Worm (Caenorhabditis elegans) whole organism, young adult: Measurements from ENCODE around the gene C05D9.7.

Experiments used
- B0336.3 ChIP-seq: fragments of 200-800 bp; sonication (Bioruptor generic); IDR thresholded peaks from 2 replicates; pipeline ENCODE4 v1.3.6; 2022; ENCODE audit warnings: missing genetic modification characterization, missing compliant biosample characterization
- F10E7.11 ChIP-seq: sonication (generic microtip); optimal IDR thresholded peaks from 2 replicates; lab custom pipeline; 2017; ENCODE audit warnings: mild to moderate bottlenecking, missing genetic modification characterization, moderate library complexity, missing compliant biosample characterization
- F23B12.7 ChIP-seq: sonication (generic microtip); optimal IDR thresholded peaks from 2 replicates; lab custom pipeline; 2017; ENCODE audit warnings: missing genetic modification characterization, mild to moderate bottlenecking, missing compliant biosample characterization, antibody characterized with exemption, moderate library complexity; ENCODE audit not compliant: insufficient read depth
- Y53F4B.3 ChIP-seq: fragments of 200-800 bp; sonication (Bioruptor generic); IDR thresholded peaks from 2 replicates; pipeline ENCODE4 v1.3.6; 2022; ENCODE audit warnings: missing genetic modification reagents, missing genetic modification characterization, missing compliant biosample characterization
- attf-5 ChIP-seq: fragments of 200-800 bp; sonication (Bioruptor generic); optimal IDR thresholded peaks from 2 replicates; lab custom pipeline; 2018; ENCODE audit warnings: mild to moderate bottlenecking, missing genetic modification characterization, missing compliant biosample characterization
- ccch-3 ChIP-seq: fragments of 200-800 bp; sonication (Bioruptor generic); optimal IDR thresholded peaks from 2 replicates; lab custom pipeline; 2018; ENCODE audit warnings: mild to moderate bottlenecking, missing genetic modification characterization, missing compliant biosample characterization
- cebp-1 ChIP-seq, 2 experiments: fragments of 200-800 bp in 1 of 2; sonication (Bioruptor generic) in 1 of 2; sonication (generic microtip) in 1 of 2; IDR thresholded peaks in 1 of 2; optimal IDR thresholded peaks in 1 of 2; 2 replicates each; pipeline versions ENCODE4 v1.3.6 to Lab custom; 2017 to 2022; ENCODE audit warnings: missing compliant biosample characterization in 2 of 2, missing genetic modification characterization in 2 of 2, mild to moderate bottlenecking in 1 of 2, missing genetic modification reagents in 1 of 2, moderate library complexity in 1 of 2
- cebp-2 ChIP-seq: fragments of 200-800 bp; sonication (Bioruptor generic); IDR thresholded peaks from 2 replicates; pipeline ENCODE4 v1.3.6; 2022; ENCODE audit warnings: missing genetic modification characterization, missing compliant biosample characterization
- ceh-27 ChIP-seq: fragments of 200-800 bp; sonication (Bioruptor generic); optimal IDR thresholded peaks from 2 replicates; lab custom pipeline; 2018; ENCODE audit warnings: mild to moderate bottlenecking, missing genetic modification characterization, moderate library complexity, missing compliant biosample characterization
- ceh-58 ChIP-seq: fragments of 200-800 bp; sonication (Bioruptor generic); IDR thresholded peaks from 2 replicates; pipeline ENCODE4 v1.3.6; 2022; ENCODE audit warnings: missing genetic modification characterization, missing compliant biosample characterization
- ceh-91 ChIP-seq: fragments of 200-800 bp; sonication (Bioruptor generic); IDR thresholded peaks from 2 replicates; pipeline ENCODE4 v1.3.6; 2022; ENCODE audit warnings: missing genetic modification reagents, missing genetic modification characterization, missing compliant biosample characterization
- die-1 ChIP-seq: sonication (generic microtip); optimal IDR thresholded peaks from 2 replicates; lab custom pipeline; 2016; ENCODE audit warnings: missing genotype, mild to moderate bottlenecking, missing genetic modification characterization, missing compliant biosample characterization
- dox-1 ChIP-seq: fragments of 200-800 bp; sonication (Bioruptor generic); IDR thresholded peaks from 2 replicates; pipeline ENCODE4 v1.3.6; 2022; ENCODE audit warnings: missing genetic modification reagents, missing genetic modification characterization, missing compliant biosample characterization
- dpff-1 ChIP-seq: sonication (generic microtip); optimal IDR thresholded peaks from 2 replicates; lab custom pipeline; 2017; ENCODE audit warnings: mild to moderate bottlenecking, missing genetic modification characterization, missing compliant biosample characterization
- egrh-3 ChIP-seq: fragments of 200-800 bp; sonication (Bioruptor generic); IDR thresholded peaks from 2 replicates; pipeline ENCODE4 v1.3.6; 2022; ENCODE audit warnings: missing genetic modification reagents, missing genetic modification characterization, missing compliant biosample characterization
- hlh-12 ChIP-seq: sonication (generic microtip); optimal IDR thresholded peaks from 2 replicates; lab custom pipeline; 2016; ENCODE audit warnings: missing genetic modification characterization, missing compliant biosample characterization
- hmg-1.2 ChIP-seq: fragments of 200-800 bp; sonication (Bioruptor generic); IDR thresholded peaks from 2 replicates; pipeline ENCODE4 v1.3.6; 2022; ENCODE audit warnings: missing genetic modification reagents, missing genetic modification characterization, missing compliant biosample characterization
- let-607 ChIP-seq, 2 experiments: fragments of 200-800 bp in 1 of 2; sonication (Bioruptor generic) in 1 of 2; sonication (generic microtip) in 1 of 2; optimal IDR thresholded peaks; 2 replicates each; lab custom pipeline; 2016 to 2018; ENCODE audit warnings: mild to moderate bottlenecking in 2 of 2, missing compliant biosample characterization in 2 of 2, missing genetic modification characterization in 2 of 2, moderate library complexity in 2 of 2, missing genotype in 1 of 2
- lin-40 ChIP-seq: sonication (generic microtip); optimal IDR thresholded peaks from 2 replicates; lab custom pipeline; 2016; ENCODE audit warnings: missing genetic modification characterization, mild to moderate bottlenecking, missing compliant biosample characterization, missing genotype, missing genetic modification reagents
- mcd-1 ChIP-seq: fragments of 200-800 bp; sonication (Bioruptor generic); IDR thresholded peaks from 2 replicates; pipeline ENCODE4 v1.3.6; 2022; ENCODE audit warnings: missing genetic modification reagents, missing genetic modification characterization, missing compliant biosample characterization
- mxl-1 ChIP-seq: sonication (generic microtip); optimal IDR thresholded peaks from 2 replicates; lab custom pipeline; 2016; ENCODE audit warnings: missing genetic modification characterization, missing compliant biosample characterization
- nhr-80 ChIP-seq: sonication (generic microtip); optimal IDR thresholded peaks from 2 replicates; lab custom pipeline; 2016; ENCODE audit warnings: missing genetic modification characterization, missing compliant biosample characterization
- pbrm-1 ChIP-seq: fragments of 200-800 bp; sonication (Bioruptor generic); IDR thresholded peaks from 2 replicates; pipeline ENCODE4 v1.3.6; 2022; ENCODE audit warnings: missing genetic modification reagents, missing genetic modification characterization, missing compliant biosample characterization
- pha-4 ChIP-seq: fragments of 150-350 bp; sonication (generic microtip); optimal IDR thresholded peaks from 2 replicates; lab custom pipeline; 2014; ENCODE audit warnings: missing biosample characterization, missing genetic modification reagents, missing genetic modification characterization
- snpc-1.3 ChIP-seq: sonication (generic microtip); optimal IDR thresholded peaks from 2 replicates; lab custom pipeline; 2017; ENCODE audit warnings: missing genetic modification characterization, mild to moderate bottlenecking, missing compliant biosample characterization, antibody characterized with exemption, moderate library complexity, missing genotype, missing genetic modification reagents; ENCODE audit not compliant: insufficient read depth
- snpc-4 ChIP-seq, 5 experiments: fragments of 150-350 bp in 1 of 5; sonication (generic microtip) in 4 of 5; optimal IDR thresholded peaks; 2 replicates each; lab custom pipeline; 2014 to 2018; ENCODE audit warnings: missing genetic modification characterization in 5 of 5, missing biosample characterization in 3 of 5, antibody characterized with exemption in 2 of 5, mild to moderate bottlenecking in 2 of 5, missing compliant biosample characterization in 2 of 5, missing genotype in 2 of 5, moderate library complexity in 2 of 5, missing genetic modification reagents in 1 of 5
- tbp1 ChIP-seq: fragments of 200-800 bp; sonication (Bioruptor generic); optimal IDR thresholded peaks from 2 replicates; lab custom pipeline; 2018; ENCODE audit warnings: mild to moderate bottlenecking, missing genetic modification characterization, missing compliant biosample characterization
- tbx-9 ChIP-seq: sonication (generic microtip); optimal IDR thresholded peaks from 2 replicates; lab custom pipeline; 2016; ENCODE audit warnings: borderline replicate concordance, missing genetic modification characterization, inconsistent platforms, missing compliant biosample characterization
- zfh-2 ChIP-seq: fragments of 200-800 bp; sonication (Bioruptor generic); conservative IDR thresholded peaks from 2 replicates; pipeline ENCODE4 v1.3.6; 2022; ENCODE audit warnings: missing genetic modification reagents, missing genetic modification characterization, missing compliant biosample characterization
- ztf-3 ChIP-seq: fragments of 200-800 bp; sonication (Bioruptor generic); optimal IDR thresholded peaks from 2 replicates; lab custom pipeline; 2018; ENCODE audit warnings: mild to moderate bottlenecking, missing genetic modification characterization, missing compliant biosample characterization

C05D9.7 gene

DNA sequence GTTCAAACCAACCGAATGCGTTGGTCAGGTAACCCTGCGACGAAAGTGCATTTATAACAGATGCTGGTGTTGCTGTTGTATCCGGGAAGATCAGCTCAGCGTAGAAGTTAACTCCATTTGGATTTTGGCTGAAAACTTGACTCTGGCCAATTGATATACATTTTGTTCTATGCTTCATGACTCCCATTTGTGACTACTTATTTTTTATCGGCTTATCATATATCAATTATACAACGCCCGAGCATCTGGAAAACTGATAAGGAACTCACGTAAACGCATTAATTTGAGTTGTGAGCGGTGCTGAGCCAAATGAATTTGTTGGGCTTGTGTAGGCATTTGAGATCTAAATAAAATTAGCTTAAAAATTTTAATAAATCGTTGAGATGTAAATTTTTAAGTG is 28.2 kb upstream of the C05D9.7 start:
- TF ChIP-seq dox-1 (0 out of 2 replicates have a peak, but pooled peaks have one; percentile 7), ztf-3 (GFP tag; lab: Kevin White, UChicago) (no peak)

DNA sequence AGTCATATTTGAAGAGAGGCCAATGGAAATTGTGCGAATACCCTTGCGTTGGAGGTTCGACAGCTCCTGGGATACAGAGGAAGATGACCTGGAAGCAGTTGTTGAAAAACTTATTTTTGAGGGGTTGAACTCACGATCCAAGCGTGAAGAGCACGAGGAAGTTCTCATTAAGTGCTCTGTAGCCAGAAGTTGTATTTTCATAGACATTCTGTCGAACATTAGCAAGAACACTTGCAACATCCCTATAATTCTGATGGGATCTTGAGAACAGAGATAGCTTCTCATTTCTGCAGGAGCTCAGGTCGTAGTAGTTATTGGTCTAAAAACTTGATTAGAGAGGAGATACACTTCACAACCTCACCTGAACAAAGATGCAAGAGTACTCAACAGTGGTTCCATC is 22.4 kb upstream of the C05D9.7 start:
- TF ChIP-seq cebp-2 (GFP tag; lab: Robert Waterston, UW) (no peak), Y53F4B.3 (no peak), die-1 (tag; lab: Kevin White, UChicago) (no peak)

ce11 chrX:1128503-1129036 is 9.4 kb upstream of the C05D9.7 start, which contains the start of gene snx-1:
snx-1 (plus strand) TSS chrX:1128986.
- TF ChIP-seq mxl-1 (tag; lab: Kevin White, UChicago) (no peak), hmg-1.2 (GFP tag; lab: Robert Waterston, UW) (peak; percentile 40; the same call in 1 of the 2 replicates), pha-4 (peak; percentile 5), F23B12.7 (tag; lab: Kevin White, UChicago) (no peak), snpc-4 (GFP tag; optimal IDR thresholded peaks at IDR 0.05; lab: Kevin White, UChicago) (no peak), snpc-4 (tag; optimal IDR thresholded peaks at IDR 0.05; lab: Kevin White, UChicago) (peak in 2 of 4 experiments; percentile 17 to 36), pbrm-1 (GFP tag; lab: Robert Waterston, UW) (peak; percentile 23; the same call in 1 of the 2 replicates), lin-40 (tag; lab: Kevin White, UChicago) (peak; percentile 33), F10E7.11 (tag; lab: Kevin White, UChicago) (no peak), dox-1 (peak; percentile 76; the same call in 1 of the 2 replicates), ceh-27 (peak; percentile 40), egrh-3 (GFP tag; lab: Robert Waterston, UW) (peak; percentile 73), mcd-1 (GFP tag; lab: Robert Waterston, UW) (peak; percentile 90), ceh-91 (GFP tag; lab: Robert Waterston, UW) (no peak), B0336.3 (0 out of 2 replicates have a peak, but pooled peaks have one; percentile 19), hlh-12 (tag; lab: Kevin White, UChicago) (no peak), zfh-2 (GFP tag; lab: Robert Waterston, UW) (peak; percentile 68), attf-5 (peak; percentile 71), tbp1 (no peak), ceh-58 (GFP tag; lab: Robert Waterston, UW) (no peak), dpff-1 (tag; lab: Kevin White, UChicago) (no peak), ccch-3 (no peak), let-607 (tag; optimal IDR thresholded peaks at IDR 0.05; lab: Kevin White, UChicago) (peak; percentile 60 to 73), cebp-1 (GFP tag; IDR thresholded peaks at IDR 0.05; lab: Robert Waterston, UW) (peak; percentile 43; the same call in 1 of the 2 replicates), cebp-1 (tag; optimal IDR thresholded peaks at IDR 0.05; lab: Kevin White, UChicago) (peak; percentile 65), nhr-80 (peak; percentile 85)

- TF ChIP-seq nhr-80 (peak; percentile 31), tbx-9 (tag; lab: Kevin White, UChicago) (no peak)
Measured at ce11 chrX:1126207-1126606, 7.0 kb upstream of the C05D9.7 start.

DNA sequence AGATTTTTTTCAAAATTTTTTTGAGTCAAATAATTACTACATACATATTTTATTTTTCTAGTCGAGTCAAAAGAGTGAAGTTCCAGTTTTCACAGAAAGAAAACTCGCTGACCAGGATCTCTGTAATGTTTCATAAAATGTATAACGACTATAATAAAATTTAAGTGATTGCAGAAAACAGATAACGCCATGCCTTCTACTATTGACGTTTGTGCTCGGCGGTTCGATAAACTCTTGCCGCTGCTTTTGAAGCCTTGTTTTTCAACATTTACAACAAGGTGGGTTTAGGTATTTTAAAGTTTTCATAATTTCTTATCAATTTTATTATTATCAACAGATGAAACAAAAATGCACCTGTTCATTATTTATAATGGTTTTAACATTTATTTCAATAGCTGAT is 6.2 kb upstream of the C05D9.7 start, which contains the start of gene lmp-2:
lmp-2 (plus strand) TSS at position 190 of the 400 bp plus-strand sequence.
- TF ChIP-seq snpc-1.3 (tag; lab: Kevin White, UChicago) (no peak), F10E7.11 (tag; lab: Kevin White, UChicago) (no peak), nhr-80 (peak; percentile 43)
